Worm (Caenorhabditis elegans) whole organism, young adult: ENCODE measurements around the gene ceh-86.
A peak's percentile ranks its signal among the peaks of the same experiment; 100 is the strongest.

Source experiments
- B0336.3 ChIP-seq: fragments of 200-800 bp; sonication (Bioruptor generic); IDR thresholded peaks from 2 replicates; pipeline ENCODE4 v1.3.6; 2022; ENCODE audit warnings: missing genetic modification characterization, missing compliant biosample characterization
- C17E4.6 ChIP-seq: fragments of 200-800 bp; sonication (Bioruptor generic); IDR thresholded peaks from 2 replicates; pipeline ENCODE4 v1.3.6; 2022; ENCODE audit warnings: missing genetic modification reagents, missing genetic modification characterization, missing compliant biosample characterization
- F22D6.2 ChIP-seq: sonication (generic microtip); optimal IDR thresholded peaks from 2 replicates; lab custom pipeline; 2016; ENCODE audit warnings: mild to moderate bottlenecking, missing genetic modification characterization, missing compliant biosample characterization
- F23B12.7 ChIP-seq: sonication (generic microtip); optimal IDR thresholded peaks from 2 replicates; lab custom pipeline; 2017; ENCODE audit warnings: missing genetic modification characterization, mild to moderate bottlenecking, missing compliant biosample characterization, antibody characterized with exemption, moderate library complexity; ENCODE audit not compliant: insufficient read depth
- F33H1.4 ChIP-seq: fragments of 200-800 bp; sonication (Bioruptor generic); IDR thresholded peaks from 2 replicates; pipeline ENCODE4 v1.3.6; 2022; ENCODE audit warnings: missing genetic modification reagents, missing genetic modification characterization, missing compliant biosample characterization
- F37B4.10 ChIP-seq: fragments of 200-800 bp; sonication (Bioruptor generic); IDR thresholded peaks from 2 replicates; pipeline ENCODE4 v1.3.6; 2022; ENCODE audit warnings: missing genetic modification characterization, missing compliant biosample characterization
- F39B2.1 ChIP-seq: fragments of 200-800 bp; sonication (Bioruptor generic); IDR thresholded peaks from 2 replicates; pipeline ENCODE4 v1.3.6; 2022; ENCODE audit warnings: missing genetic modification reagents, missing genetic modification characterization, missing compliant biosample characterization
- F49E8.2 ChIP-seq: sonication (generic microtip); optimal IDR thresholded peaks from 3 replicates; lab custom pipeline; 2017; ENCODE audit warnings: missing genetic modification characterization, mild to moderate bottlenecking, missing compliant biosample characterization, antibody characterized with exemption, moderate library complexity; ENCODE audit not compliant: insufficient read depth
- T26A5.8 ChIP-seq: sonication (generic microtip); optimal IDR thresholded peaks from 2 replicates; lab custom pipeline; 2016; ENCODE audit warnings: missing genetic modification characterization, missing compliant biosample characterization
- Y53G8AR.9 ChIP-seq: fragments of 200-800 bp; sonication (Bioruptor generic); conservative IDR thresholded peaks from 2 replicates; pipeline ENCODE4 v1.3.6; 2022; ENCODE audit warnings: missing genetic modification reagents, missing genetic modification characterization, missing compliant biosample characterization
- ZK185.1 ChIP-seq: sonication (generic microtip); optimal IDR thresholded peaks from 2 replicates; lab custom pipeline; 2016; ENCODE audit warnings: mild to moderate bottlenecking, missing genetic modification characterization, missing compliant biosample characterization; ENCODE audit not compliant: poor library complexity, severe bottlenecking
- akir-1 ChIP-seq: fragments of 200-800 bp; sonication (Bioruptor generic); optimal IDR thresholded peaks from 2 replicates; lab custom pipeline; 2018; ENCODE audit warnings: mild to moderate bottlenecking, missing genetic modification characterization, moderate library complexity, missing compliant biosample characterization
- aptf-3 ChIP-seq: fragments of 200-800 bp; sonication (Bioruptor generic); IDR thresholded peaks from 2 replicates; pipeline ENCODE4 v1.3.6; 2022; ENCODE audit warnings: missing genetic modification characterization, missing compliant biosample characterization
- attf-3 ChIP-seq: fragments of 200-800 bp; sonication (Bioruptor generic); conservative IDR thresholded peaks from 2 replicates; pipeline ENCODE4 v1.3.6; 2022; ENCODE audit warnings: missing genetic modification reagents, missing genetic modification characterization, missing compliant biosample characterization
- cebp-2 ChIP-seq: fragments of 200-800 bp; sonication (Bioruptor generic); IDR thresholded peaks from 2 replicates; pipeline ENCODE4 v1.3.6; 2022; ENCODE audit warnings: missing genetic modification characterization, missing compliant biosample characterization
- ceh-27 ChIP-seq: fragments of 200-800 bp; sonication (Bioruptor generic); optimal IDR thresholded peaks from 2 replicates; lab custom pipeline; 2018; ENCODE audit warnings: mild to moderate bottlenecking, missing genetic modification characterization, moderate library complexity, missing compliant biosample characterization
- die-1 ChIP-seq: sonication (generic microtip); optimal IDR thresholded peaks from 2 replicates; lab custom pipeline; 2016; ENCODE audit warnings: missing genotype, mild to moderate bottlenecking, missing genetic modification characterization, missing compliant biosample characterization
- dox-1 ChIP-seq: fragments of 200-800 bp; sonication (Bioruptor generic); IDR thresholded peaks from 2 replicates; pipeline ENCODE4 v1.3.6; 2022; ENCODE audit warnings: missing genetic modification reagents, missing genetic modification characterization, missing compliant biosample characterization
- dpl-1 ChIP-seq: fragments of 150-350 bp; optimal IDR thresholded peaks from 2 replicates; lab custom pipeline; 2014; ENCODE audit warnings: missing biosample characterization, missing genetic modification reagents, missing genetic modification characterization
- efl-1 ChIP-seq: fragments of 150-350 bp; optimal IDR thresholded peaks from 2 replicates; lab custom pipeline; 2014; ENCODE audit warnings: missing biosample characterization, missing genetic modification reagents, missing genetic modification characterization
- hlh-12 ChIP-seq: sonication (generic microtip); optimal IDR thresholded peaks from 2 replicates; lab custom pipeline; 2016; ENCODE audit warnings: missing genetic modification characterization, missing compliant biosample characterization
- lag-1 ChIP-seq: fragments of 200-800 bp; sonication (Bioruptor generic); IDR thresholded peaks from 2 replicates; pipeline ENCODE4 v1.3.6; 2022; ENCODE audit warnings: missing genetic modification reagents, missing genetic modification characterization, missing compliant biosample characterization
- mel-28 ChIP-seq: sonication (generic microtip); optimal IDR thresholded peaks from 2 replicates; lab custom pipeline; 2016; ENCODE audit warnings: borderline replicate concordance, mild to moderate bottlenecking, missing genetic modification characterization, missing compliant biosample characterization
- mes-4 ChIP-seq: sonication (generic microtip); optimal IDR thresholded peaks from 2 replicates; lab custom pipeline; 2016; ENCODE audit warnings: missing genotype, missing genetic modification characterization, missing compliant biosample characterization
- nhr-90 ChIP-seq: sonication (generic microtip); optimal IDR thresholded peaks from 2 replicates; lab custom pipeline; 2016; ENCODE audit warnings: missing genotype, mild to moderate bottlenecking, missing genetic modification characterization, missing compliant biosample characterization
- rec-8 ChIP-seq, 2 experiments: sonication (generic microtip); optimal IDR thresholded peaks; 2 replicates each; lab custom pipeline; 2016; ENCODE audit warnings: mild to moderate bottlenecking in 2 of 2, missing genetic modification characterization in 2 of 2, missing genetic modification reagents in 2 of 2, missing genotype in 2 of 2, missing biosample characterization in 1 of 2, missing compliant biosample characterization in 1 of 2, moderate library complexity in 1 of 2
- sdz-38 ChIP-seq: sonication (generic microtip); optimal IDR thresholded peaks from 2 replicates; lab custom pipeline; 2016; ENCODE audit warnings: missing genotype, missing genetic modification characterization, missing compliant biosample characterization
- snpc-4 ChIP-seq, 5 experiments: fragments of 150-350 bp in 1 of 5; sonication (generic microtip) in 4 of 5; optimal IDR thresholded peaks; 2 replicates each; lab custom pipeline; 2014 to 2018; ENCODE audit warnings: missing genetic modification characterization in 5 of 5, missing biosample characterization in 3 of 5, antibody characterized with exemption in 2 of 5, mild to moderate bottlenecking in 2 of 5, missing compliant biosample characterization in 2 of 5, missing genotype in 2 of 5, moderate library complexity in 2 of 5, missing genetic modification reagents in 1 of 5
- somi-1 ChIP-seq: fragments of 200-800 bp; sonication (Bioruptor generic); optimal IDR thresholded peaks from 2 replicates; lab custom pipeline; 2018; ENCODE audit warnings: mild to moderate bottlenecking, missing genetic modification characterization, missing compliant biosample characterization
- tbp1 ChIP-seq: fragments of 200-800 bp; sonication (Bioruptor generic); optimal IDR thresholded peaks from 2 replicates; lab custom pipeline; 2018; ENCODE audit warnings: mild to moderate bottlenecking, missing genetic modification characterization, missing compliant biosample characterization
- unc-62 ChIP-seq: fragments of 150-350 bp; optimal IDR thresholded peaks from 2 replicates; lab custom pipeline; 2014; ENCODE audit warnings: missing biosample characterization, missing genetic modification reagents, missing genetic modification characterization
- ztf-22 ChIP-seq: fragments of 200-800 bp; sonication (Bioruptor generic); optimal IDR thresholded peaks from 2 replicates; lab custom pipeline; 2018; ENCODE audit warnings: mild to moderate bottlenecking, missing genetic modification characterization, moderate library complexity, missing compliant biosample characterization
- ztf-25 ChIP-seq: fragments of 200-800 bp; sonication (Bioruptor generic); IDR thresholded peaks from 2 replicates; pipeline ENCODE4 v1.3.6; 2022; ENCODE audit warnings: missing genetic modification reagents, missing genetic modification characterization, missing compliant biosample characterization
- ztf-28 ChIP-seq: fragments of 200-800 bp; sonication (Bioruptor generic); IDR thresholded peaks from 2 replicates; pipeline ENCODE4 v1.3.6; 2022; ENCODE audit warnings: missing genetic modification reagents, missing genetic modification characterization, missing compliant biosample characterization

ceh-86 gene

DNA sequence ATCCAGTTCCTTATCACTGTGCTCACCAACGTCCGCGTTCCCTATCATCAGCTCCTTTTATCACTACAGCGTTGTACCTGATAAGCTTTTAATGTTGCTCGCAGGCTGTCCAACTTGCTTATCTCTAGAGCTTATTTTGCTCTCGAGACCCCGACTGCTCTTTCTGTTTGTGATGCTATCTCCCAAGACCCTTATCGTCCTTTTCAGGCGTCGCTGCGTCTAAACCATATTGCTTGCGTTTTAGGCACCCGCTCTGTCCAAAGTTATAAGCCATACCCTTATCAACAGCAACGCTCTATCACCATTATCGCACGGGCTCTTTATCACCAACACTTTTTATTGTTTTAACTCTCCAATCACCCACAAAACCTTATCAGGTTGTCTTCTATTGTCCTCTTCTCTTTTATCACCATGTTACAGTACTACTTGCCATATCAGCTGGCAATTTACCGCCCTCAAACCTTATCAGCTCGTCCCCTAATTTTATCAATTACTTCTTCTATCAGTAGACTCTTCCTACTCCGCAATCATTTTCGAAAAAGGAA lies 53.3 kb downstream of the ceh-86 start (continued):
- TF ChIP-seq unc-62 (peak; percentile 78), ztf-25 (GFP tag; lab: Robert Waterston, UW) (no peak), C17E4.6 (no peak), dpl-1 (GFP tag; lab: Kevin White, UChicago) (no peak), Y53G8AR.9 (GFP tag; lab: Robert Waterston, UW) (0 out of 2 replicates have a peak, but pooled peaks have one; percentile 55), ZK185.1 (tag; lab: Kevin White, UChicago) (no peak), mes-4 (tag; lab: Kevin White, UChicago) (no peak), lag-1 (GFP tag; lab: Robert Waterston, UW) (no peak), efl-1 (GFP tag; lab: Kevin White, UChicago) (no peak), attf-3 (GFP tag; lab: Robert Waterston, UW) (no peak), snpc-4 (GFP tag; optimal IDR thresholded peaks at IDR 0.05; lab: Kevin White, UChicago) (no peak), snpc-4 (tag; optimal IDR thresholded peaks at IDR 0.05; lab: Kevin White, UChicago) (peak in 1 of 4 experiments; percentile 44), ztf-22 (GFP tag; lab: Kevin White, UChicago) (peak; percentile 100), F37B4.10 (no peak), ztf-28 (GFP tag; lab: Robert Waterston, UW) (no peak), aptf-3 (GFP tag; lab: Robert Waterston, UW) (no peak), F39B2.1 (GFP tag; lab: Robert Waterston, UW) (no peak), hlh-12 (tag; lab: Kevin White, UChicago) (no peak), T26A5.8 (tag; lab: Kevin White, UChicago) (no peak), dox-1 (GFP tag; lab: Robert Waterston, UW) (peak; percentile 90; the same call in 1 of the 2 replicates), somi-1 (GFP tag; lab: Kevin White, UChicago) (no peak), tbp1 (GFP tag; lab: Kevin White, UChicago) (peak; percentile 65), F33H1.4 (no peak), F49E8.2 (tag; lab: Kevin White, UChicago) (no peak), F23B12.7 (tag; lab: Kevin White, UChicago) (no peak), F22D6.2 (tag; lab: Kevin White, UChicago) (peak; percentile 86), cebp-2 (no peak), die-1 (tag; lab: Kevin White, UChicago) (no peak), sdz-38 (no peak), mel-28 (no peak), nhr-90 (tag; lab: Kevin White, UChicago) (peak; percentile 97), ceh-27 (GFP tag; lab: Kevin White, UChicago) (no peak), B0336.3 (GFP tag; lab: Robert Waterston, UW) (no peak; the same call in none of the 2 replicates)

DNA sequence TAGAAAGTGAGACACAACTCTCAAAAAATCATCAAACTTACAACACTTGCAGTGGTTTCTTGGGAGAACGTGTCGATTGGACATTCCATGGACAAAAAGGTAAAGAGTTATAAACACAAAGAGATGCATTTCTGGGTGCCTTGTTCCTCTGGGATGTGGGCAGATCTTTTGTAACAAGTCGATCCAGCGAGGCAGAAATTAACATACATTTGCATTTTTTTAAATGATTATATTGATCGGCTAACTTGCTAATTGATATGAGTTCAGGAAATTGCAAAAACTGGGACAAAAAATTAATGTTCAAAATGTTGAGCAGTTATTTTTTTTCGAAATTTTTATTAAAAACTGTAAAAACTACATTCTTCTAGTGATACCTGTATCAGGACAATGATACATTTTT lies 54.1 kb downstream of the ceh-86 start, which contains the start of gene F16G10.6:
Gene F16G10.6 (minus strand): TSS at position 101 of the 400 bp plus-strand sequence.
- no peak for TF ChIP-seq rec-8 (tag; optimal IDR thresholded peaks at IDR 0.05; lab: Kevin White, UChicago)
- TF ChIP-seq akir-1 (GFP tag; lab: Kevin White, UChicago) = no peak
- TF ChIP-seq F39B2.1 (GFP tag; lab: Robert Waterston, UW) = no peak
- no peak for TF ChIP-seq cebp-2
